Fruit fly (Drosophila melanogaster) whole organism, wandering third instar larva: ENCODE results near the gene GlnRS.

Source experiments
- CG32264 ChIP-seq: fragments of 200-800 bp; sonication (Bioruptor generic); optimal IDR thresholded peaks from 2 replicates; lab custom pipeline; 2016; ENCODE audit warnings: missing biosample characterization, missing genetic modification characterization
- GATAd ChIP-seq: sonication (Bioruptor generic); optimal IDR thresholded peaks from 2 replicates; lab custom pipeline; 2016; ENCODE audit warnings: missing biosample characterization, missing genetic modification characterization
- HLH106 ChIP-seq: fragments of 200-800 bp; optimal IDR thresholded peaks from 3 replicates; lab custom pipeline; 2019; ENCODE audit warnings: missing biosample characterization, mild to moderate bottlenecking, missing genetic modification characterization, moderate library complexity
- Myc ChIP-seq: fragments of >200 bp; optimal IDR thresholded peaks from 2 replicates; lab custom pipeline; 2017
- br ChIP-seq: fragments of 200-800 bp; sonication (Bioruptor generic); optimal IDR thresholded peaks from 2 replicates; lab custom pipeline; 2016; ENCODE audit warnings: missing biosample characterization, missing genetic modification characterization
- ey ChIP-seq: fragments of 200-800 bp; sonication (Bioruptor generic); optimal IDR thresholded peaks from 2 replicates; lab custom pipeline; 2016; ENCODE audit warnings: missing biosample characterization, missing genetic modification characterization
- lola ChIP-seq: fragments of >200 bp; optimal IDR thresholded peaks from 2 replicates; lab custom pipeline; 2017; ENCODE audit warnings: missing biosample characterization, missing genetic modification characterization
- sv ChIP-seq: fragments of 200-800 bp; sonication (Bioruptor generic); optimal IDR thresholded peaks from 3 replicates; lab custom pipeline; 2016; ENCODE audit warnings: missing biosample characterization, missing genetic modification characterization

dm6 chr3R:25249145-25250141 lies 16.1 kb downstream of the GlnRS start, which contains the start of gene Nup358:
- TF ChIP-seq lola (GFP tag; lab: Kevin White, UChicago) (no peak), HLH106 (tag; lab: Kevin White, UChicago) (no peak), GATAd (GFP tag; lab: Kevin White, UChicago) (no peak), sv (no peak), br (GFP tag; lab: Kevin White, UChicago) (no peak), ey (GFP tag; lab: Kevin White, UChicago) (no peak), CG32264 (no peak), Myc (no peak)
